Worm (Caenorhabditis elegans) whole organism, late embryonic: ENCODE data around the gene C25E10.7.

ENCODE experiments used
- F13H6.1 ChIP-seq: sonication (generic microtip); optimal IDR thresholded peaks from 2 replicates; lab custom pipeline; 2016; ENCODE audit warnings: missing genetic modification characterization, missing compliant biosample characterization
- T23F11.4 ChIP-seq: fragments of 200-800 bp; sonication (Bioruptor generic); optimal IDR thresholded peaks from 2 replicates; lab custom pipeline; 2018; ENCODE audit warnings: mild to moderate bottlenecking, missing genetic modification characterization, missing compliant biosample characterization
- ama-1 ChIP-seq: fragments of 150-350 bp; optimal IDR thresholded peaks from 2 replicates; lab custom pipeline; 2014
- ceh-14 ChIP-seq: sonication (generic microtip); optimal IDR thresholded peaks from 2 replicates; lab custom pipeline; 2016; ENCODE audit warnings: missing genotype, missing genetic modification characterization, missing compliant biosample characterization
- ceh-18 ChIP-seq: sonication (generic microtip); optimal IDR thresholded peaks from 2 replicates; lab custom pipeline; 2016; ENCODE audit warnings: missing genetic modification characterization, missing compliant biosample characterization
- ceh-19 ChIP-seq: fragments of 200-800 bp; sonication (Bioruptor generic); optimal IDR thresholded peaks from 2 replicates; lab custom pipeline; 2018; ENCODE audit warnings: mild to moderate bottlenecking, missing genetic modification characterization, missing compliant biosample characterization
- ceh-24 ChIP-seq: sonication (generic microtip); optimal IDR thresholded peaks from 2 replicates; lab custom pipeline; 2016; ENCODE audit warnings: mild to moderate bottlenecking, missing genetic modification characterization, missing compliant biosample characterization
- ceh-30 ChIP-seq: fragments of 150-350 bp; optimal IDR thresholded peaks from 2 replicates; lab custom pipeline; 2014; ENCODE audit warnings: missing biosample characterization, missing genetic modification characterization
- ceh-45 ChIP-seq: fragments of 200-800 bp; sonication (Bioruptor generic); IDR thresholded peaks from 2 replicates; pipeline ENCODE4 v1.3.6; 2022; ENCODE audit warnings: missing genetic modification reagents, missing genetic modification characterization, missing compliant biosample characterization
- ceh-48 ChIP-seq: sonication (generic microtip); optimal IDR thresholded peaks from 2 replicates; lab custom pipeline; 2016; ENCODE audit warnings: missing genetic modification characterization, inconsistent platforms, missing compliant biosample characterization
- ceh-9 ChIP-seq: sonication (generic microtip); optimal IDR thresholded peaks from 2 replicates; lab custom pipeline; 2016; ENCODE audit warnings: mild to moderate bottlenecking, missing genetic modification characterization, inconsistent platforms, missing compliant biosample characterization
- che-1 ChIP-seq: sonication (generic microtip); optimal IDR thresholded peaks from 2 replicates; lab custom pipeline; 2016; ENCODE audit warnings: mild to moderate bottlenecking, missing genetic modification characterization, missing compliant biosample characterization
- dmd-4 ChIP-seq: sonication (generic microtip); optimal IDR thresholded peaks from 2 replicates; lab custom pipeline; 2016; ENCODE audit warnings: borderline replicate concordance, missing genetic modification characterization, missing compliant biosample characterization
- dve-1 ChIP-seq: sonication (generic microtip); optimal IDR thresholded peaks from 2 replicates; lab custom pipeline; 2017; ENCODE audit warnings: antibody characterized with exemption, mild to moderate bottlenecking, missing genetic modification characterization, missing compliant biosample characterization
- elt-2 ChIP-seq: sonication (generic microtip); optimal IDR thresholded peaks from 2 replicates; lab custom pipeline; 2016; ENCODE audit warnings: missing genetic modification reagents, missing genetic modification characterization, missing compliant biosample characterization
- fax-1 ChIP-seq: sonication (generic microtip); optimal IDR thresholded peaks from 2 replicates; lab custom pipeline; 2016; ENCODE audit warnings: missing genotype, missing genetic modification characterization, missing compliant biosample characterization
- gmeb-2 ChIP-seq: sonication (generic microtip); optimal IDR thresholded peaks from 2 replicates; lab custom pipeline; 2016; ENCODE audit warnings: missing genetic modification characterization, inconsistent platforms, missing compliant biosample characterization
- hlh-15 ChIP-seq: sonication (generic microtip); optimal IDR thresholded peaks from 2 replicates; lab custom pipeline; 2016; ENCODE audit warnings: missing genetic modification characterization, missing compliant biosample characterization
- hlh-8 ChIP-seq: sonication (generic microtip); optimal IDR thresholded peaks from 2 replicates; lab custom pipeline; 2016; ENCODE audit warnings: missing genotype, missing genetic modification characterization, missing compliant biosample characterization
- lim-6 ChIP-seq: sonication (generic microtip); optimal IDR thresholded peaks from 2 replicates; lab custom pipeline; 2016; ENCODE audit warnings: missing genetic modification characterization, missing compliant biosample characterization
- madf-2 ChIP-seq: sonication (generic microtip); optimal IDR thresholded peaks from 2 replicates; lab custom pipeline; 2017; ENCODE audit warnings: missing genetic modification characterization, missing compliant biosample characterization
- nfya-1 ChIP-seq: sonication (generic microtip); optimal IDR thresholded peaks from 2 replicates; lab custom pipeline; 2017; ENCODE audit warnings: missing genetic modification characterization, mild to moderate bottlenecking, missing compliant biosample characterization, antibody characterized with exemption, moderate library complexity
- nhr-232 ChIP-seq: sonication (generic microtip); optimal IDR thresholded peaks from 2 replicates; lab custom pipeline; 2016; ENCODE audit warnings: missing genetic modification characterization, missing compliant biosample characterization
- npax-4 ChIP-seq: sonication (generic microtip); optimal IDR thresholded peaks from 2 replicates; lab custom pipeline; 2016; ENCODE audit warnings: missing genetic modification characterization, missing compliant biosample characterization
- pag-3 ChIP-seq: sonication (generic microtip); optimal IDR thresholded peaks from 2 replicates; lab custom pipeline; 2016; ENCODE audit warnings: missing compliant biosample characterization, missing genetic modification characterization, borderline replicate concordance
- pha-2 ChIP-seq: sonication (generic microtip); optimal IDR thresholded peaks from 2 replicates; lab custom pipeline; 2017; ENCODE audit warnings: mild to moderate bottlenecking, missing genetic modification characterization, missing compliant biosample characterization
- pha-4 ChIP-seq: fragments of 150-350 bp; optimal IDR thresholded peaks from 2 replicates; lab custom pipeline; 2018; ENCODE audit warnings: missing biosample characterization, missing genetic modification reagents, missing genetic modification characterization
- pqm-1 ChIP-seq: sonication (generic microtip); optimal IDR thresholded peaks from 2 replicates; lab custom pipeline; 2016; ENCODE audit warnings: missing genetic modification characterization, missing compliant biosample characterization
- pros-1 ChIP-seq: fragments of 150-350 bp; optimal IDR thresholded peaks from 2 replicates; lab custom pipeline; 2014; ENCODE audit warnings: missing biosample characterization, missing genetic modification reagents, missing genetic modification characterization
- rnt-1 ChIP-seq: sonication (generic microtip); optimal IDR thresholded peaks from 2 replicates; lab custom pipeline; 2016; ENCODE audit warnings: missing genetic modification characterization, missing compliant biosample characterization
- sdc-2 ChIP-seq: sonication (generic microtip); optimal IDR thresholded peaks from 2 replicates; lab custom pipeline; 2016; ENCODE audit warnings: missing genotype, missing genetic modification characterization, missing compliant biosample characterization
- sox-2 ChIP-seq: fragments of 200-800 bp; sonication (Bioruptor generic); IDR thresholded peaks from 2 replicates; pipeline ENCODE4 v1.3.6; 2022; ENCODE audit warnings: missing genetic modification reagents, missing genetic modification characterization, missing compliant biosample characterization
- sox-4 ChIP-seq: sonication (generic microtip); optimal IDR thresholded peaks from 2 replicates; lab custom pipeline; 2017; ENCODE audit warnings: mild to moderate bottlenecking, missing genetic modification characterization, inconsistent platforms, missing compliant biosample characterization
- tbx-2 ChIP-seq: sonication (generic microtip); optimal IDR thresholded peaks from 2 replicates; lab custom pipeline; 2016; ENCODE audit warnings: missing genetic modification characterization, missing compliant biosample characterization
- ttx-3 ChIP-seq: sonication (generic microtip); optimal IDR thresholded peaks from 2 replicates; lab custom pipeline; 2016; ENCODE audit warnings: missing genetic modification reagents, missing genetic modification characterization, missing compliant biosample characterization
- unc-3 ChIP-seq, 2 experiments: fragments of 200-800 bp in 1 of 2; sonication (Bioruptor generic) in 1 of 2; sonication (generic microtip) in 1 of 2; conservative IDR thresholded peaks in 1 of 2; optimal IDR thresholded peaks in 1 of 2; 2 replicates each; pipeline versions ENCODE4 v1.3.6 to Lab custom; 2016 to 2022; ENCODE audit warnings: missing compliant biosample characterization in 2 of 2, missing genetic modification characterization in 2 of 2, missing genetic modification reagents in 1 of 2
- unc-42 ChIP-seq: sonication (generic microtip); optimal IDR thresholded peaks from 2 replicates; lab custom pipeline; 2016; ENCODE audit warnings: missing genotype, missing genetic modification characterization, missing compliant biosample characterization
- ztf-16 ChIP-seq: sonication (generic microtip); optimal IDR thresholded peaks from 2 replicates; lab custom pipeline; 2017; ENCODE audit warnings: missing genetic modification characterization, missing compliant biosample characterization

Gene C25E10.7

DNA sequence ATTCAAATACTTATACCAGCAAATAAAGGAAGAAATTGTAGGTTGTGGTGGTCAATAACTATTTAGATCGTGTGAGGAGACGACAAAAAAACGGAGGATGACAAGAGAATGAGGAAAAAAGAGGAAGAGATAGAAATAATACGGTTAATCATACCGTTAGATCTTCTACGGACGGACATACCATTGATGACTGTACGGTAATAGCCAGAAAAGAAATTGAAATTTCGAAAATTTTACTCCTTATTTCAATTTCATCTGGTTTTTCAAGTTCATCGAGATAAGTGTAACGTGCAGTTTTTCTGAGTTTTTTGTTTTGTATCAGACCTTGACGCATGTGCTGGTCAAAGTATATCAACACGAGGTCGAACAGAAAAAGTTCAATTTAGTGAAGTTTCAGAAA lies 14.9 kb upstream of the C25E10.7 start:
- TF ChIP-seq sox-2 (GFP tag; lab: Robert Waterston, UW) (no peak), ceh-9 (tag; lab: Kevin White, UChicago) (no peak), ceh-30 (tag; lab: Kevin White, UChicago) (no peak), ceh-45 (GFP tag; lab: Robert Waterston, UW) (no peak), ceh-14 (tag; lab: Kevin White, UChicago) (no peak), npax-4 (tag; lab: Kevin White, UChicago) (no peak), pha-4 (tag; lab: Kevin White, UChicago) (no peak), hlh-15 (tag; lab: Kevin White, UChicago) (no peak), gmeb-2 (no peak), dmd-4 (tag; lab: Kevin White, UChicago) (no peak), ama-1 (lab: Kevin White, UChicago) (no peak), fax-1 (tag; lab: Kevin White, UChicago) (no peak), hlh-8 (tag; lab: Kevin White, UChicago) (no peak)

DNA sequence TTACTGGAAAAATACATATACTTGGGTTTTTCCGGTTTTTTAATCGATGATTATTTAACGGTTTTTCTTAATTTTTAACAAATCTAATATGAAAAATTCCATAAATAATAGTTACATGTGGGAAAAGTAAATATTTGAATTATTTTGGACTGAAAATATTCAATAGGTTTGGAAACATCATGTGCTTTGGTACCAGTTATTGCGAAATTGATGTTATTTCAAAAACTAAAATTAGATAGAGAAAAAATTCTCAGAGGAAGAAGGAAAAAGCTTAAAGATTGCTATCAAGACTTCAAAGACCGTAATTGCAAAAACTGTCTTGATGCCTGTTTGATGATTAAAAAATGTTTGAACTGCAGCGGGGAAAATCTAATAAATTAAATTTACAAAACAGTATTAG lies 14.0 kb upstream of the C25E10.7 start:
- TF ChIP-seq T23F11.4 (no peak), tbx-2 (tag; lab: Kevin White, UChicago) (no peak), ceh-18 (tag; lab: Kevin White, UChicago) (no peak), ceh-19 (GFP tag; lab: Kevin White, UChicago) (no peak), sox-4 (tag; lab: Kevin White, UChicago) (no peak), hlh-8 (tag; lab: Kevin White, UChicago) (no peak), ceh-48 (tag; lab: Kevin White, UChicago) (no peak), rnt-1 (no peak), ceh-30 (tag; lab: Kevin White, UChicago) (no peak), madf-2 (tag; lab: Kevin White, UChicago) (no peak), unc-42 (tag; lab: Kevin White, UChicago) (no peak), pqm-1 (tag; lab: Kevin White, UChicago) (no peak), F13H6.1 (tag; lab: Kevin White, UChicago) (no peak)
- TF ChIP-seq, all 69 proteins: peak for 0

DNA sequence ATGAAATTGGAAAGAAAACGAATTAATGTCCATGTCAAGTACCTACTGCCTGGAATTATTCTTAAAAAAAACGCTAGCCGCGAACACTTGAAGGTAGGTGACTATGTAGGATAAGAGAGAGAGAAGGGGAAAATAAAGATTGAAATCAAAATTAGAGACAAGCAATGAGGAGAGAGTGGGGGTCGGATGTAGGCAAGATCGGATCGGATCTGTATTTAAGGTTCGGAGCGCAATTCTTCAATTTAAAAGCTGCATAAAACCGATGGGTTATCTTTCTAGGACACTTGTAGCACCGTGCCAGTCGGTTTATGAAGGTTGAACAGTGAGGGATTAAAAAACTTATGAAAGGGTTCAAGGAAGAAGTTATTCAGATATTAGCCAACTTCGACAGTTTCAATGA lies 12.1 kb upstream of the C25E10.7 start:
- TF ChIP-seq sdc-2 (tag; lab: Kevin White, UChicago) (no peak), ztf-16 (tag; lab: Kevin White, UChicago) (no peak)

DNA sequence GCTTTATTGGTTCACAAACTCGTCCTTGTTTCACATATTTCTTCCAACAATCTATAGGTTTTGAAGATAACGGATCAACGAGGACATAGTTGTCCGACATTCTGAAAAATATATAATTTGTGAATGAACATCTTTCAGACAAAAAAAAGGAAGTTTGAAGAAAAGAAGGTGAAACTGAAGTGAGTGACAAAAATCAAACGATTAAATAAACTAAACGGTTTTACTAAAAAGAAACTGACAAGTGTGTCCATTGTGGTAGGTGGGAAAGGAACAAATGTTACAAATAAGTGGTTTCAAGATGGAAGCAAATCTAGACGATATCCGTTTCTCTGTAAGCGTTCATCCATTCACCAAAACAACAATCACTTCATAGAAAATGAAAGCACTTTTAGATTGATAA lies 11.3 kb upstream of the C25E10.7 start, which contains the start of gene C25E10.12:
TSS of gene C25E10.12 (minus strand) at position 101 of the 400 bp plus-strand sequence.
- TF ChIP-seq pag-3 (tag; lab: Kevin White, UChicago) (no peak), pros-1 (tag; lab: Kevin White, UChicago) (no peak), T23F11.4 (no peak), unc-3 (GFP tag; conservative IDR thresholded peaks at IDR 0.05; lab: Robert Waterston, UW) (no peak), unc-3 (tag; optimal IDR thresholded peaks at IDR 0.05; lab: Kevin White, UChicago) (no peak), nfya-1 (tag; lab: Kevin White, UChicago) (no peak), ceh-24 (tag; lab: Kevin White, UChicago) (no peak), ttx-3 (tag; lab: Kevin White, UChicago) (no peak), fax-1 (tag; lab: Kevin White, UChicago) (no peak), ama-1 (lab: Kevin White, UChicago) (no peak), pha-2 (no peak), pqm-1 (tag; lab: Kevin White, UChicago) (no peak), ztf-16 (tag; lab: Kevin White, UChicago) (no peak), che-1 (tag; lab: Kevin White, UChicago) (no peak), sox-4 (tag; lab: Kevin White, UChicago) (no peak), nhr-232 (tag; lab: Kevin White, UChicago) (no peak), ceh-48 (tag; lab: Kevin White, UChicago) (no peak), elt-2 (no peak), dmd-4 (tag; lab: Kevin White, UChicago) (no peak), lim-6 (tag; lab: Kevin White, UChicago) (no peak), dve-1 (no peak)
